Worm (Caenorhabditis elegans) whole organism, young adult: ENCODE results near the gene pygl-1.

Experiments
- F10E7.11 ChIP-seq: sonication (generic microtip); optimal IDR thresholded peaks from 2 replicates; lab custom pipeline; 2017; ENCODE audit warnings: mild to moderate bottlenecking, missing genetic modification characterization, moderate library complexity, missing compliant biosample characterization
- ama-1 ChIP-seq, 3 experiments: fragments of 150-350 bp in 1 of 3; sonication (generic microtip) in 2 of 3; optimal IDR thresholded peaks; 2 replicates each; lab custom pipeline; 2014 to 2018; ENCODE audit warnings: missing biosample characterization in 2 of 3, missing genetic modification characterization in 2 of 3, missing genetic modification reagents in 2 of 3
- ceh-79 ChIP-seq: sonication (generic microtip); optimal IDR thresholded peaks from 2 replicates; lab custom pipeline; 2017; ENCODE audit warnings: mild to moderate bottlenecking, missing genetic modification characterization, missing compliant biosample characterization
- efl-1 ChIP-seq: fragments of 150-350 bp; optimal IDR thresholded peaks from 2 replicates; lab custom pipeline; 2014; ENCODE audit warnings: missing biosample characterization, missing genetic modification reagents, missing genetic modification characterization
- mel-28 ChIP-seq: sonication (generic microtip); optimal IDR thresholded peaks from 2 replicates; lab custom pipeline; 2016; ENCODE audit warnings: borderline replicate concordance, mild to moderate bottlenecking, missing genetic modification characterization, missing compliant biosample characterization
- tlf-1 ChIP-seq: fragments of 200-800 bp; sonication (Bioruptor generic); optimal IDR thresholded peaks from 2 replicates; lab custom pipeline; 2018; ENCODE audit warnings: mild to moderate bottlenecking, missing genetic modification characterization, missing compliant biosample characterization
- ztf-22 ChIP-seq: fragments of 200-800 bp; sonication (Bioruptor generic); optimal IDR thresholded peaks from 2 replicates; lab custom pipeline; 2018; ENCODE audit warnings: mild to moderate bottlenecking, missing genetic modification characterization, moderate library complexity, missing compliant biosample characterization

ce11 chrV:3578813-3579212 is at the start of gene pygl-1:
- TF ChIP-seq ama-1 (optimal IDR thresholded peaks at IDR 0.05; lab: Kevin White, UChicago): no peak
- TF ChIP-seq ama-1 (GFP tag; optimal IDR thresholded peaks at IDR 0.05; lab: Kevin White, UChicago): no peak
- no peak for TF ChIP-seq mel-28 (tag; lab: Kevin White, UChicago)
- no peak for TF ChIP-seq ceh-79
- TF ChIP-seq F10E7.11 (tag; lab: Kevin White, UChicago): no peak
- no peak for TF ChIP-seq ztf-22 (GFP tag; lab: Kevin White, UChicago)
- TF ChIP-seq efl-1 (GFP tag; lab: Kevin White, UChicago): peak; percentile 99
- peak; percentile 94 for TF ChIP-seq tlf-1
